Worm (Caenorhabditis elegans) whole organism, L4 larva: Measurements from ENCODE around the gene ins-12.
A peak's percentile ranks its signal among the peaks of the same experiment; 100 is the strongest.

Experiments
- Y105C5A.15 ChIP-seq: fragments of 200-800 bp; sonication (Bioruptor generic); IDR thresholded peaks from 2 replicates; pipeline ENCODE4 v1.3.6; 2022; ENCODE audit warnings: missing genetic modification characterization, missing compliant biosample characterization
- dpl-1 ChIP-seq: fragments of 150-350 bp; optimal IDR thresholded peaks from 2 replicates; lab custom pipeline; 2014; ENCODE audit warnings: missing biosample characterization, missing genetic modification reagents, missing genetic modification characterization
- egl-27 ChIP-seq: sonication (generic microtip); optimal IDR thresholded peaks from 3 replicates; lab custom pipeline; 2017; ENCODE audit warnings: missing biosample characterization, missing genetic modification reagents, missing genetic modification characterization
- hlh-11 ChIP-seq: fragments of 200-800 bp; sonication (Bioruptor generic); optimal IDR thresholded peaks from 2 replicates; lab custom pipeline; 2018; ENCODE audit warnings: mild to moderate bottlenecking, missing genetic modification characterization, missing compliant biosample characterization
- nhr-11 ChIP-seq: fragments of 150-350 bp; optimal IDR thresholded peaks from 2 replicates; lab custom pipeline; 2014; ENCODE audit warnings: missing biosample characterization, missing genetic modification characterization
- skn-1 ChIP-seq: fragments of 150-350 bp; optimal IDR thresholded peaks from 2 replicates; lab custom pipeline; 2014; ENCODE audit warnings: missing biosample characterization, missing genetic modification characterization
- snpc-4 ChIP-seq: fragments of 150-350 bp; optimal IDR thresholded peaks from 2 replicates; lab custom pipeline; 2014; ENCODE audit warnings: missing biosample characterization, missing genetic modification characterization
- zag-1 ChIP-seq: fragments of 150-350 bp; optimal IDR thresholded peaks from 2 replicates; lab custom pipeline; 2014; ENCODE audit warnings: missing biosample characterization, missing genetic modification characterization

- no peak for TF ChIP-seq dpl-1 (GFP tag; lab: Kevin White, UChicago)
- no peak for TF ChIP-seq skn-1 (tag; lab: Kevin White, UChicago)
- no peak for TF ChIP-seq egl-27 (tag; lab: Kevin White, UChicago)
- TF ChIP-seq Y105C5A.15 (GFP tag; lab: Robert Waterston, UW): 0 out of 2 replicates have a peak, but pooled peaks have one; percentile 32
- TF ChIP-seq zag-1: no peak
- TF ChIP-seq nhr-11: no peak
- TF ChIP-seq hlh-11 (tag; lab: Kevin White, UChicago): no peak
- TF ChIP-seq snpc-4: no peak
These were observed 20.5 kb downstream of the ins-12 start for ce11 chrII:5574925-5575324.
